Fruit fly (Drosophila melanogaster): ENCODE measurements around the gene colt.

Gene colt

dm6 chr2L:2728577-2728976 lies 41.3 kb downstream of the colt start:
- TF ChIP-seq Awh (GFP tag; IDR thresholded peaks at IDR 0.05), result no peak
- no peak for TF ChIP-seq CG8359 (GFP tag; optimal IDR thresholded peaks at IDR 0.05; ENCODE audit: borderline replicate concordance)
- TF ChIP-seq onecut (GFP tag; IDR thresholded peaks at IDR 0.05), result no peak
- TF ChIP-seq emc (GFP tag; optimal IDR thresholded peaks at IDR 0.05), result no peak
- no peak for TF ChIP-seq CG17186 (GFP tag; optimal IDR thresholded peaks at IDR 0.05)
- TF ChIP-seq CG10321 (GFP tag; IDR thresholded peaks at IDR 0.05), result no peak
- TF ChIP-seq Gug (GFP tag; IDR thresholded peaks at IDR 0.05), result no peak
- no peak for TF ChIP-seq CG10147 (GFP tag; optimal IDR thresholded peaks at IDR 0.05)
- no peak for TF ChIP-seq CG3407 (GFP tag; optimal IDR thresholded peaks at IDR 0.05)
- no peak for TF ChIP-seq grn (GFP tag; optimal IDR thresholded peaks at IDR 0.05)
- TF ChIP-seq CG3995 (GFP tag; optimal IDR thresholded peaks at IDR 0.05), result no peak
- TF ChIP-seq Atf-2 (GFP tag; optimal IDR thresholded peaks at IDR 0.05), result no peak
- TF ChIP-seq ase (GFP tag; IDR thresholded peaks at IDR 0.05), result no peak
- peak in 1 of 2 experiments; percentile 37 for TF ChIP-seq bsh (GFP tag; optimal IDR thresholded peaks at IDR 0.05)
- peak; percentile 8 for TF ChIP-seq CG11504 (tag; optimal IDR thresholded peaks at IDR 0.05)
- TF ChIP-seq Jarid2 (GFP tag; optimal IDR thresholded peaks at IDR 0.05), result no peak
- no peak for TF ChIP-seq CG6813 (GFP tag; optimal IDR thresholded peaks at IDR 0.05)
- no peak for TF ChIP-seq usp (GFP tag; optimal IDR thresholded peaks at IDR 0.05)
- 0 out of 2 replicates have a peak, but pooled peaks have one; percentile 5 for TF ChIP-seq CG17612 (GFP tag; IDR thresholded peaks at IDR 0.05)
- no peak for TF ChIP-seq row (GFP tag; IDR thresholded peaks at IDR 0.05)
- TF ChIP-seq E2f1 (GFP tag; IDR thresholded peaks at IDR 0.05), result no peak
- no peak for TF ChIP-seq CG30403 (GFP tag; optimal IDR thresholded peaks at IDR 0.05)
- no peak for TF ChIP-seq CG10543 (GFP tag; optimal IDR thresholded peaks at IDR 0.05)
- TF ChIP-seq Scr (GFP tag; IDR thresholded peaks at IDR 0.05; ENCODE audit: partially characterized antibody), result no peak
- TF ChIP-seq da (GFP tag; optimal IDR thresholded peaks at IDR 0.05), result no peak
- TF ChIP-seq dan (GFP tag; IDR thresholded peaks at IDR 0.05), result no peak
- TF ChIP-seq Dll (GFP tag; IDR thresholded peaks at IDR 0.05; ENCODE audit: partially characterized antibody), result no peak
- TF ChIP-seq cg (GFP tag; optimal IDR thresholded peaks at IDR 0.05), result no peak
- no peak for TF ChIP-seq Fer1 (GFP tag; optimal IDR thresholded peaks at IDR 0.05)
- TF ChIP-seq Sox100B (GFP tag; optimal IDR thresholded peaks at IDR 0.05), result peak; percentile 15
- TF ChIP-seq Ravus (GFP tag; IDR thresholded peaks at IDR 0.05), result no peak
- TF ChIP-seq Ssrp (tag; optimal IDR thresholded peaks at IDR 0.05), result no peak
- TF ChIP-seq gcm2 (GFP tag; optimal IDR thresholded peaks at IDR 0.05), result no peak
- no peak for TF ChIP-seq Asciz (GFP tag; optimal IDR thresholded peaks at IDR 0.05)

- TF ChIP-seq CG32767 (GFP tag; IDR thresholded peaks at IDR 0.05), result no peak
- peak; percentile 37; the same call in 1 of the 2 replicates for TF ChIP-seq Drgx (GFP tag; IDR thresholded peaks at IDR 0.05)
- TF ChIP-seq Deaf1 (tag; optimal IDR thresholded peaks at IDR 0.05), result peak; percentile 29
- no peak for TF ChIP-seq eyg (GFP tag; optimal IDR thresholded peaks at IDR 0.05)
- TF ChIP-seq bsh (GFP tag; optimal IDR thresholded peaks at IDR 0.05), result peak in 1 of 2 experiments; percentile 41
- TF ChIP-seq nom (GFP tag; optimal IDR thresholded peaks at IDR 0.05), result peak; percentile 31
- no peak for TF ChIP-seq CG4360 (GFP tag; IDR thresholded peaks at IDR 0.05)
- peak; percentile 20 for TF ChIP-seq grn (GFP tag; optimal IDR thresholded peaks at IDR 0.05)
- peak; percentile 14 for TF ChIP-seq Adf1 (GFP tag; IDR thresholded peaks at IDR 0.05)
- TF ChIP-seq CG30403 (GFP tag; optimal IDR thresholded peaks at IDR 0.05), result no peak
- TF ChIP-seq chinmo (GFP tag; IDR thresholded peaks at IDR 0.05; ENCODE audit: partially characterized antibody), result 0 out of 4 replicates have a peak, but pooled peaks have one; percentile 8
- TF ChIP-seq Xbp1 (GFP tag; optimal IDR thresholded peaks at IDR 0.05), result no peak
- TF ChIP-seq emc (GFP tag; optimal IDR thresholded peaks at IDR 0.05), result no peak
- no peak for TF ChIP-seq tap (tag; optimal IDR thresholded peaks at IDR 0.05)
Measured at dm6 chr2L:2727812-2728211, 42.1 kb downstream of the colt start.
